Fruit fly (Drosophila melanogaster) whole organism, embryonic: ENCODE data around the gene org-1.

Experiments
- Bgb ChIP-seq: fragments of 200-800 bp; sonication (Bioruptor generic); IDR thresholded peaks from 2 replicates; pipeline ENCODE4 v1.3.6; 2022; ENCODE audit warnings: missing biosample characterization, missing genetic modification characterization; ENCODE audit not compliant: partially characterized antibody
- CG11398 ChIP-seq: fragments of 200-800 bp; sonication (Bioruptor generic); optimal IDR thresholded peaks from 2 replicates; lab custom pipeline; 2016; ENCODE audit warnings: missing biosample characterization, missing genetic modification characterization
- CG12071 ChIP-seq: fragments of 200-800 bp; sonication (Bioruptor generic); optimal IDR thresholded peaks from 3 replicates; lab custom pipeline; 2018; ENCODE audit warnings: missing biosample characterization, mild to moderate bottlenecking, missing genetic modification characterization
- CG12104 ChIP-seq: fragments of 200-800 bp; sonication (Bioruptor generic); optimal IDR thresholded peaks from 3 replicates; lab custom pipeline; 2016; ENCODE audit warnings: missing biosample characterization, missing genetic modification characterization
- CG12155 ChIP-seq: fragments of 200-800 bp; sonication (Bioruptor generic); optimal IDR thresholded peaks from 3 replicates; lab custom pipeline; 2016; ENCODE audit warnings: missing biosample characterization, missing genetic modification characterization
- CG12391 ChIP-seq: fragments of 200-800 bp; sonication (Bioruptor generic); optimal IDR thresholded peaks from 3 replicates; lab custom pipeline; 2018; ENCODE audit warnings: missing biosample characterization, mild to moderate bottlenecking, missing genetic modification characterization, moderate library complexity
- CG15011 ChIP-seq: fragments of 200-800 bp; sonication (Bioruptor generic); optimal IDR thresholded peaks from 3 replicates; lab custom pipeline; 2018; ENCODE audit warnings: missing biosample characterization, mild to moderate bottlenecking, missing genetic modification characterization
- CG2120 ChIP-seq: fragments of 200-800 bp; sonication (Bioruptor generic); optimal IDR thresholded peaks from 3 replicates; lab custom pipeline; 2016; ENCODE audit warnings: missing biosample characterization, missing genetic modification characterization
- CG31365 ChIP-seq: fragments of 200-800 bp; sonication (Bioruptor generic); optimal IDR thresholded peaks from 2 replicates; lab custom pipeline; 2018; ENCODE audit warnings: missing biosample characterization, mild to moderate bottlenecking, missing genetic modification characterization
- CG34224 ChIP-seq: fragments of 200-800 bp; sonication (Bioruptor generic); IDR thresholded peaks from 3 replicates; pipeline ENCODE4 v1.3.6; 2022; ENCODE audit warnings: missing biosample characterization, missing genetic modification characterization; ENCODE audit not compliant: partially characterized antibody
- CG34422 ChIP-seq: fragments of 200-800 bp; sonication (Bioruptor generic); IDR thresholded peaks from 3 replicates; pipeline ENCODE4 v1.3.6; 2022; ENCODE audit warnings: missing biosample characterization, missing genetic modification characterization
- CG3726 ChIP-seq: fragments of 200-800 bp; sonication (Bioruptor generic); IDR thresholded peaks from 3 replicates; pipeline ENCODE4, ENCODE4 v1.3.6; 2022; ENCODE audit warnings: missing biosample characterization, missing genetic modification characterization
- CG3995 ChIP-seq: fragments of 200-800 bp; sonication (Bioruptor generic); optimal IDR thresholded peaks from 3 replicates; lab custom pipeline; 2016; ENCODE audit warnings: missing biosample characterization, missing genetic modification characterization
- CG4360 ChIP-seq: fragments of 200-800 bp; sonication (Bioruptor generic); IDR thresholded peaks from 2 replicates; pipeline ENCODE4 v1.3.6; 2022; ENCODE audit warnings: missing biosample characterization, missing genetic modification characterization
- CG5245 ChIP-seq: fragments of 200-800 bp; sonication (Bioruptor generic); optimal IDR thresholded peaks from 3 replicates; lab custom pipeline; 2016; ENCODE audit warnings: missing biosample characterization, missing genetic modification characterization
- CG7786 ChIP-seq: fragments of 200-800 bp; sonication (Bioruptor generic); optimal IDR thresholded peaks from 2 replicates; lab custom pipeline; 2016; ENCODE audit warnings: missing biosample characterization, missing genetic modification characterization
- CG8089 ChIP-seq: fragments of 200-800 bp; sonication (Bioruptor generic); optimal IDR thresholded peaks from 3 replicates; lab custom pipeline; 2016; ENCODE audit warnings: missing biosample characterization, missing genetic modification characterization
- CG8281 ChIP-seq: fragments of 200-800 bp; sonication (Bioruptor generic); optimal IDR thresholded peaks from 2 replicates; lab custom pipeline; 2018; ENCODE audit warnings: missing biosample characterization, mild to moderate bottlenecking, missing genetic modification characterization, moderate library complexity
- CG8359 ChIP-seq: fragments of 200-800 bp; sonication (Bioruptor generic); optimal IDR thresholded peaks from 2 replicates; lab custom pipeline; 2017; ENCODE audit warnings: missing biosample characterization, mild to moderate bottlenecking, missing genetic modification characterization, borderline replicate concordance
- CG8765 ChIP-seq: fragments of 200-800 bp; sonication (Bioruptor generic); IDR thresholded peaks from 2 replicates; pipeline ENCODE4 v1.3.6; 2022; ENCODE audit warnings: missing biosample characterization, missing genetic modification characterization
- E2f1 ChIP-seq: fragments of 200-800 bp; sonication (Bioruptor generic); IDR thresholded peaks from 2 replicates; pipeline ENCODE4 v1.3.6; 2022; ENCODE audit warnings: missing biosample characterization, missing genetic modification characterization
- E2f2 ChIP-seq: fragments of 200-800 bp; sonication (Bioruptor generic); IDR thresholded peaks from 2 replicates; pipeline ENCODE4 v1.3.6; 2022; ENCODE audit warnings: missing biosample characterization, missing genetic modification characterization
- Hsf ChIP-seq: fragments of 200-800 bp; sonication (Bioruptor generic); optimal IDR thresholded peaks from 3 replicates; lab custom pipeline; 2016; ENCODE audit warnings: missing biosample characterization, missing genetic modification characterization
- Lhr ChIP-seq: fragments of 200-800 bp; sonication (Bioruptor generic); optimal IDR thresholded peaks from 3 replicates; lab custom pipeline; 2017; ENCODE audit warnings: mild to moderate bottlenecking, missing biosample characterization, missing genetic modification reagents, missing genetic modification characterization
- Nf-YC ChIP-seq: fragments of 200-800 bp; optimal IDR thresholded peaks from 3 replicates; lab custom pipeline; 2019; ENCODE audit warnings: missing biosample characterization, mild to moderate bottlenecking, missing genetic modification characterization, moderate library complexity
- Ptx1 ChIP-seq: fragments of 200-800 bp; sonication (Bioruptor generic); IDR thresholded peaks from 2 replicates; pipeline ENCODE4 v1.3.6; 2022; ENCODE audit warnings: missing biosample characterization, missing genetic modification characterization
- Vsx1 ChIP-seq: fragments of 200-800 bp; sonication (Bioruptor generic); optimal IDR thresholded peaks from 2 replicates; lab custom pipeline; 2017; ENCODE audit warnings: missing biosample characterization, mild to moderate bottlenecking, missing genetic modification characterization, missing genetic modification reagents
- az2 ChIP-seq: fragments of 200-800 bp; sonication (Bioruptor generic); optimal IDR thresholded peaks from 3 replicates; lab custom pipeline; 2016; ENCODE audit warnings: missing biosample characterization, missing genetic modification characterization
- btn ChIP-seq: fragments of 200-800 bp; sonication (Bioruptor generic); optimal IDR thresholded peaks from 2 replicates; lab custom pipeline; 2016; ENCODE audit warnings: missing biosample characterization, missing genetic modification characterization
- chinmo ChIP-seq: fragments of 200-800 bp; sonication (Bioruptor generic); IDR thresholded peaks from 4 replicates; pipeline ENCODE4 v1.3.6; 2022; ENCODE audit warnings: missing biosample characterization, missing genetic modification characterization; ENCODE audit not compliant: partially characterized antibody
- crol ChIP-seq: fragments of 200-800 bp; sonication (Bioruptor generic); IDR thresholded peaks from 2 replicates; pipeline ENCODE4 v1.3.6; 2022; ENCODE audit warnings: missing biosample characterization, missing genetic modification characterization
- dimm ChIP-seq: fragments of 200-800 bp; sonication (Bioruptor generic); IDR thresholded peaks from 2 replicates; pipeline ENCODE4 v1.3.6; 2022; ENCODE audit warnings: missing biosample characterization, missing genetic modification characterization
- emc ChIP-seq: fragments of 200-800 bp; sonication (Bioruptor generic); optimal IDR thresholded peaks from 2 replicates; lab custom pipeline; 2016; ENCODE audit warnings: missing biosample characterization, missing genetic modification characterization
- eyg ChIP-seq: fragments of 200-800 bp; sonication (Bioruptor generic); optimal IDR thresholded peaks from 3 replicates; lab custom pipeline; 2016; ENCODE audit warnings: missing biosample characterization, missing genetic modification characterization
- fd102C ChIP-seq: fragments of 200-800 bp; sonication (Bioruptor generic); optimal IDR thresholded peaks from 2 replicates; lab custom pipeline; 2018; ENCODE audit warnings: missing biosample characterization, mild to moderate bottlenecking, missing genetic modification characterization, moderate library complexity
- fd96Cb ChIP-seq: fragments of 200-800 bp; sonication (Bioruptor generic); optimal IDR thresholded peaks from 2 replicates; lab custom pipeline; 2018; ENCODE audit warnings: missing biosample characterization, mild to moderate bottlenecking, missing genetic modification characterization, moderate library complexity
- gce ChIP-seq: fragments of 200-800 bp; sonication (Bioruptor generic); IDR thresholded peaks from 3 replicates; pipeline ENCODE4 v1.3.6; 2022; ENCODE audit warnings: missing biosample characterization, missing genetic modification characterization
- grau ChIP-seq: fragments of 200-800 bp; optimal IDR thresholded peaks from 3 replicates; lab custom pipeline; 2019; ENCODE audit warnings: missing biosample characterization, mild to moderate bottlenecking, missing genetic modification characterization, moderate library complexity
- her ChIP-seq: fragments of 200-800 bp; sonication (Bioruptor generic); optimal IDR thresholded peaks from 2 replicates; lab custom pipeline; 2016; ENCODE audit warnings: missing biosample characterization, missing genetic modification characterization
- inv ChIP-seq: fragments of 200-800 bp; sonication (Bioruptor generic); IDR thresholded peaks from 2 replicates; pipeline ENCODE4 v1.3.6; 2022; ENCODE audit warnings: missing biosample characterization, missing genetic modification characterization; ENCODE audit not compliant: partially characterized antibody
- jumu ChIP-seq: fragments of 200-800 bp; sonication (Bioruptor generic); optimal IDR thresholded peaks from 3 replicates; lab custom pipeline; 2016; ENCODE audit warnings: missing biosample characterization, missing genetic modification characterization
- lmd ChIP-seq: fragments of 200-800 bp; sonication (Bioruptor generic); IDR thresholded peaks from 2 replicates; pipeline ENCODE4 v1.3.6; 2022; ENCODE audit warnings: missing biosample characterization, missing genetic modification characterization
- lola ChIP-seq, 3 experiments: fragments of >200 bp in 2 of 3; fragments of 200-800 bp in 1 of 3; sonication (Bioruptor generic) in 1 of 3; optimal IDR thresholded peaks; 2 replicates each; lab custom pipeline; 2017 to 2019; ENCODE audit warnings: missing biosample characterization in 3 of 3, missing genetic modification characterization in 3 of 3, mild to moderate bottlenecking in 1 of 3, moderate library complexity in 1 of 3
- peb ChIP-seq: fragments of 200-800 bp; sonication (Bioruptor generic); IDR thresholded peaks from 2 replicates; pipeline ENCODE4 v1.3.6; 2022; ENCODE audit warnings: missing biosample characterization, missing genetic modification characterization
- pho ChIP-seq: fragments of 200-800 bp; sonication (Bioruptor generic); optimal IDR thresholded peaks from 2 replicates; lab custom pipeline; 2016; ENCODE audit warnings: missing biosample characterization, missing genetic modification characterization
- sd ChIP-seq: fragments of 200-800 bp; sonication (Bioruptor generic); optimal IDR thresholded peaks from 3 replicates; lab custom pipeline; 2018; ENCODE audit warnings: missing biosample characterization, mild to moderate bottlenecking, missing genetic modification characterization, moderate library complexity
- slou ChIP-seq: fragments of 200-800 bp; sonication (Bioruptor generic); optimal IDR thresholded peaks from 3 replicates; lab custom pipeline; 2016; ENCODE audit warnings: missing biosample characterization, missing genetic modification characterization
- sug ChIP-seq: fragments of 200-800 bp; optimal IDR thresholded peaks from 2 replicates; lab custom pipeline; 2019; ENCODE audit warnings: missing biosample characterization, mild to moderate bottlenecking, missing genetic modification characterization, moderate library complexity
- tin ChIP-seq: fragments of 200-800 bp; sonication (Bioruptor generic); optimal IDR thresholded peaks from 3 replicates; lab custom pipeline; 2016; ENCODE audit warnings: missing biosample characterization, missing genetic modification characterization
- vvl ChIP-seq: fragments of 200-800 bp; sonication (Bioruptor generic); IDR thresholded peaks from 2 replicates; pipeline ENCODE4 v1.3.6; 2022; ENCODE audit warnings: missing biosample characterization, missing genetic modification characterization
- zen2 ChIP-seq: fragments of 200-800 bp; sonication (Bioruptor generic); IDR thresholded peaks from 3 replicates; pipeline ENCODE4 v1.3.6; 2022; ENCODE audit warnings: missing biosample characterization, missing genetic modification characterization; ENCODE audit not compliant: partially characterized antibody

Gene org-1

dm6 chrX:8413513-8414113, 41.3 kb downstream of the org-1 start (continued):
- no peak for TF ChIP-seq Vsx1 (GFP tag; lab: Kevin White, UChicago)
- no peak for TF ChIP-seq CG15011 (GFP tag; lab: Kevin White, UChicago)
- no peak for TF ChIP-seq gce (GFP tag; lab: Robert Waterston, UW)
- TF ChIP-seq crol (GFP tag; lab: Robert Waterston, UW): 0 out of 2 replicates have a peak, but pooled peaks have one; percentile 10
- no peak for TF ChIP-seq tin (GFP tag; lab: Kevin White, UChicago)
- TF ChIP-seq sug (tag; lab: Kevin White, UChicago): peak; percentile 42
- TF ChIP-seq CG8359 (GFP tag; lab: Kevin White, UChicago): no peak
- no peak for TF ChIP-seq CG12155 (GFP tag; lab: Kevin White, UChicago)
- peak; percentile 21 for TF ChIP-seq grau (tag; lab: Kevin White, UChicago)
- no peak for TF ChIP-seq CG8281 (tag; lab: Kevin White, UChicago)
- TF ChIP-seq Lhr (GFP tag; lab: Kevin White, UChicago): no peak
- no peak for TF ChIP-seq E2f2
- TF ChIP-seq Nf-YC: peak; percentile 42
- no peak for TF ChIP-seq CG8089
- TF ChIP-seq emc: no peak
- TF ChIP-seq Ptx1 (GFP tag; lab: Robert Waterston, UW): no peak
- no peak for TF ChIP-seq her (GFP tag; lab: Kevin White, UChicago)
- TF ChIP-seq vvl (GFP tag; lab: Robert Waterston, UW): no peak
- no peak for TF ChIP-seq CG34422 (GFP tag; lab: Robert Waterston, UW)
- no peak for TF ChIP-seq dimm
- TF ChIP-seq peb: no peak
- no peak for TF ChIP-seq CG12071
- TF ChIP-seq slou (GFP tag; lab: Kevin White, UChicago): no peak
- no peak for TF ChIP-seq fd96Cb (tag; lab: Kevin White, UChicago)
- TF ChIP-seq fd102C (GFP tag; lab: Kevin White, UChicago): no peak
- no peak for TF ChIP-seq eyg (GFP tag; lab: Kevin White, UChicago)
- peak; percentile 2 for TF ChIP-seq CG2120 (GFP tag; lab: Kevin White, UChicago)
- TF ChIP-seq CG8765 (GFP tag; lab: Robert Waterston, UW): no peak
- peak; percentile 69 for TF ChIP-seq sd (tag; lab: Kevin White, UChicago)
- no peak for TF ChIP-seq CG12104 (GFP tag; lab: Kevin White, UChicago)
- TF ChIP-seq Bgb (GFP tag; lab: Robert Waterston, UW): no peak
- no peak for TF ChIP-seq E2f1 (GFP tag; lab: Robert Waterston, UW)
- TF ChIP-seq CG3726 (GFP tag; lab: Robert Waterston, UW): no peak
- no peak for TF ChIP-seq Hsf (GFP tag; lab: Kevin White, UChicago)
- no peak for TF ChIP-seq CG4360
- TF ChIP-seq CG31365 (tag; lab: Kevin White, UChicago): no peak
- TF ChIP-seq chinmo (GFP tag; lab: Robert Waterston, UW): no peak
- no peak for TF ChIP-seq az2 (GFP tag; lab: Kevin White, UChicago)
- TF ChIP-seq lola (GFP tag; optimal IDR thresholded peaks at IDR 0.05; lab: Kevin White, UChicago): no peak
- TF ChIP-seq CG3995 (GFP tag; lab: Kevin White, UChicago): no peak
- TF ChIP-seq CG7786: no peak
- no peak for TF ChIP-seq zen2 (GFP tag; lab: Robert Waterston, UW)
- no peak for TF ChIP-seq pho (GFP tag; lab: Kevin White, UChicago)
- no peak for TF ChIP-seq btn
- no peak for TF ChIP-seq CG5245 (GFP tag; lab: Kevin White, UChicago)
- TF ChIP-seq CG34224 (GFP tag; lab: Robert Waterston, UW): no peak
- TF ChIP-seq inv (GFP tag; lab: Robert Waterston, UW): no peak
- no peak for TF ChIP-seq jumu (GFP tag; lab: Kevin White, UChicago)
- TF ChIP-seq lmd (GFP tag; lab: Robert Waterston, UW): no peak
- TF ChIP-seq CG11398 (GFP tag; lab: Kevin White, UChicago): no peak
- no peak for TF ChIP-seq CG12391 (tag; lab: Kevin White, UChicago)
